Worm (Caenorhabditis elegans): ENCODE measurements around the gene etc-1.
A peak's percentile ranks its signal among the peaks of the same experiment; 100 is the strongest.

Gene etc-1

DNA sequence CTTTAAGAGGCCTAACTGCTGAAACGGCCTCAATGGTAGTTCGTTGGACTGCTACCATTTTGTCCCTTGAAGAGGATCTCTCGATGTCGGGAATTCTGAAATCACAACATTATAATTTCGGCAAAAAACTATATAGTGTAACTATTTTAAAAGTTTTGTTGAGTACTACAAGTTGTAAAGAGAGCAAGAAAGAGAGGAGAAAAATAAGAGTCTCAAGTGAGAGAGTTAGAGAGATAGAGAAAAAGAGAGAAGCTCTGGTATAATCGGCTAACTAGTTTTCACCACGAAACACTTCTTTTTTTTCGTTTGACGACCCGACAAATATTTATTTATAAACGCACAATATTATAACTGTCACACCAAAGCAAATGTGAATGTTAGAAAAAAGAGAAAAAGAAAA, 27.0 kb upstream of the etc-1 start, which contains the start of gene vab-9:
Gene vab-9 (minus strand): TSS at position 101 of the 400 bp plus-strand sequence.
- TF ChIP-seq ceh-82 (tag; optimal IDR thresholded peaks at IDR 0.05) (no peak), nhr-25 (tag; optimal IDR thresholded peaks at IDR 0.05) (no peak), egl-27 (tag; optimal IDR thresholded peaks at IDR 0.05) (no peak), pha-4 (tag; optimal IDR thresholded peaks at IDR 0.05) (peak; percentile 46)

DNA sequence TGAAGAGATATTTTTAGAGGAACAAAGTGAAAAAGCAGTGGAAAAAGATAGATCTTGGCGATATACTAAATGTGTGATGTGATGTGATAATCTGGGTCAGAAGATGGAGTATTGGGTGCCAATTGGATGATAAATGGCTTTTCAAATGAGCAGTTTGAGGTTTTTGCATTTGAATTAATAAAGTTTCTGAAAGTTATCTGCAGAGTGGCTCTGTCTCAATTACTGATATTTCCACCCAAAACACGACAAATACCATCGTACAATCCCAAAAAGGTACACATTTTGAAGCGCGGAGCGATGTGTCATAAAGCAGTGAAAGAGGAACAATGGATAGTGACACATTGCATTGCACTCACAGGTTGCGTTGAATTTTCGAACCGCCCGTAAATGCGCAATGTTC, 25.1 kb upstream of the etc-1 start:
- TF ChIP-seq nfya-1 (tag; optimal IDR thresholded peaks at IDR 0.05; ENCODE audit: insufficient read depth) (no peak), daf-12 (tag; optimal IDR thresholded peaks at IDR 0.05) (no peak), lsy-12 (tag; optimal IDR thresholded peaks at IDR 0.05) (no peak), eor-1 (tag; optimal IDR thresholded peaks at IDR 0.05) (no peak), lin-15B (tag; optimal IDR thresholded peaks at IDR 0.05) (no peak), ztf-4 (tag; optimal IDR thresholded peaks at IDR 0.05) (no peak), zag-1 (tag; optimal IDR thresholded peaks at IDR 0.05) (no peak), nhr-76 (tag; optimal IDR thresholded peaks at IDR 0.05) (no peak)

DNA sequence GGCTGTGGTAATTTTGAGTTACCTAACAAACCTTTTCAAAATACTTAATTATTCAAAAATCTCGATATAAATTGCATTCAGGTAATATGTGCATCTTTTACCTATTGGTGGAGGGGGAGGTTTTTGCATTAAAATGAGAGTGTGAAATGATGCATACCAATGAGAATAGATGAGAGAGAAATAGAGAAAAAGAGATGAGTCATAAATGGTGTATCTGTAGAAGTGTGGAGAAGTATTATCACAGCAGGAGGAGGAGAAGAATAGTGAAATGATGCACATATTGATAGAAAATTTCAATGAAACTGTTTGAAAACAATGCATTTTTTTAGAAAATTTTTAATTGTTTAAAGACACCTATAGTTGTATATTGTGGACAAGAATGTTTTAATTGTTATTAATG, 24.1 kb upstream of the etc-1 start:
- TF ChIP-seq nfya-1 (tag; optimal IDR thresholded peaks at IDR 0.05; ENCODE audit: insufficient read depth) (peak; percentile 18), pha-4 (tag; optimal IDR thresholded peaks at IDR 0.05) (peak; percentile 45), nhr-25 (tag; optimal IDR thresholded peaks at IDR 0.05) (no peak), pqm-1 (tag; optimal IDR thresholded peaks at IDR 0.05) (peak; percentile 22), nhr-12 (tag; optimal IDR thresholded peaks at IDR 0.05) (no peak), fkh-10 (GFP tag; optimal IDR thresholded peaks at IDR 0.05) (no peak), elt-2 (tag; optimal IDR thresholded peaks at IDR 0.05) (peak; percentile 29)

DNA sequence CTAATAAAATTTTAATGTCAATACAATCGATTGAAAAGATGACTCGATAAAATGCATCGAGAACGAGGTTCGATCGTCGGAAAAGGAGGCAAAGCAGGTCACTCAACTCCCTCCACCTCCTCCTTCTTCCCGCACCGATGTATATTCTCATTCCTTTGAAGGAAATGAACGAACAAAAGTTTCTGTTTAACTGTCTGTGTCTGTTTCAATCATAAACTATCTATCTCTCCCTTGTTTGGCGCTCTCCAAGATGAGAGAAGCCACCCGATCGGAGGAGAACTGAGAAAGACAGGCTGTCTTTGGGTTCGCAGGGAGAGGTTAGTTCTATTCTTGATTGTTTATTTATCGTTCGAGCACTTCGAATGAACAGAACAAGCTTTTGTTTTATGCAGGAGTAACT, 23.5 kb upstream of the etc-1 start, which contains the start of gene D2085.7:
Gene D2085.7 (plus strand): TSS at position 251 of the 400 bp plus-strand sequence.
- TF ChIP-seq elt-2 (tag; optimal IDR thresholded peaks at IDR 0.05) (peak; percentile 24), R02D3.7 (tag; optimal IDR thresholded peaks at IDR 0.05) (no peak), nhr-23 (tag; optimal IDR thresholded peaks at IDR 0.05) (peak; percentile 25), nhr-25 (tag; optimal IDR thresholded peaks at IDR 0.05) (peak; percentile 37)

DNA sequence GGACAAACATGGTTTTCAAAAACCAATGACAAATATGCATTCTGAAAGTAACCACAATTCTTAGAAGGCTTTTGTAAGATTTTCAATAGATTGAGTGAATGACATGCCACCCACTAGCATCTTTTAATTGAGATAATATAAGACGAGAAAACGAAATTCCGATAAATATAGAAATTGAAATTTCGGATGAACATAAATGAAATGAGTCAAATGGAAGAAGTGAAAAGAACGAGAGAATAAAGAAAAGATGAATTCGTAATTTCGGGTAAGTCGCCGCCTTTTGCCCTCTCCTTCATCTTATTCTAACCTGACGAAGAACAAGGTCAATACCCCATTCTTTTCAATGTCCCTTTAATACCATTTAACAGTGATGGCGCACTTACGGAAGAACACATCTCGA, 22.3 kb upstream of the etc-1 start:
- no peak for TF ChIP-seq ceh-28 (tag; optimal IDR thresholded peaks at IDR 0.05)
- TF ChIP-seq mml-1 (tag; optimal IDR thresholded peaks at IDR 0.05) = no peak
- no peak for TF ChIP-seq elt-3 (tag; optimal IDR thresholded peaks at IDR 0.05)
- TF ChIP-seq ceh-82 (tag; optimal IDR thresholded peaks at IDR 0.05) = no peak

DNA sequence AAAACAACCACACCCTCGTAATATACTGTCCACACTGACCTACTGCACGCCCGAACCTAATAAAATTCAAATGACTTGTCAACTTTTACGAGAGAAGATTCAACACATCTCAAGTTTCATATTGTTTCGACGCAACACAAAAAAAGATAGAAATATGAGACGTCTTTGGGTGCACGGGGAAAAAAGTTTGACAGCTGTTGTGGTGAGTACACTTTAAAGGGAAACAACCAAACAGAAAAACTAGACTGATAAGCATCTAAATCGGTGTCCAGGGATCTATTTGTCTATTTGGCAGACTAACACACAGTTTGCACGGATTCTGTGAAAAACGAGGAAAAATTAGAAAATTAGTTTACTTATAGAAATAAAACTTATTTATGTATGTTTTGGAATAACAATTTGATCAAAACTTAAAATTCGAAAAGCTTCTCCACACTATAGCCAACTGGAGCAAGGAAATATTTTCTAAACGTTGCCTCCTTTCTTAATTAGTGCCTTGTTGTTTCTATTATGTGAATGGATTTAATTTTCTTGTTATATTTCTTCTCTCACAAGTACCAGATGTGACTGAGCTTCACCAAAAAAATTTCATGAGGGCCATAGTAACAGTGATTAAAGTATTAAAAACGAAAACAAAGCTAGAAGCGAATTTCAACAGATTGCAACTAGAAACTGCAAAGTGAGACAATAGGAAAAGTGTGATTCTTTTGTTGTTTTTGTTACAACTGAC, 20.8 kb upstream of the etc-1 start:
- TF ChIP-seq pha-4 (tag; optimal IDR thresholded peaks at IDR 0.05) (peak; percentile 20), lin-39 (tag; optimal IDR thresholded peaks at IDR 0.05) (peak; percentile 31), nfya-1 (tag; optimal IDR thresholded peaks at IDR 0.05; ENCODE audit: insufficient read depth) (no peak), unc-62 (GFP tag; optimal IDR thresholded peaks at IDR 0.05) (peak; percentile 7)

DNA sequence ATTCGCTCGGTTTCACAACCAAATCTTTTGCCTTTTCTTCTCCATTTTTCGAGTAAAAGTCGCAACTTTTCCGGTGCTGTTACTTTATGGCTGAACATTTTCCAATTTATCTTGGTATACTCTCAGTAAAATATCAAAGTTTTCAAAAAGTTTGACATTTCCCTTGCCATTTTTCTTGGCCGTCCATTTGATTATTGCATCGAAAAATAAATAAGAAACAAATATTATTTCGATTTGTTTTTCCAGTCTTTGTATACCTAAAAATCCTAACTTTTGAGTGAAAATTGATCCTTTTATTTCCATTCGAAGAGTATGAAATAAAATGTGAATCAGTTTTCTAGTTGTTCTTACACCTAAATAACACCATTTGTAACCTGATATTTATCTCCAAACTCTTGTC, 18.2 kb upstream of the etc-1 start:
- no peak for TF ChIP-seq ztf-11 (tag; optimal IDR thresholded peaks at IDR 0.05)
- no peak for TF ChIP-seq lsy-12 (tag; optimal IDR thresholded peaks at IDR 0.05)
- TF ChIP-seq elt-1 (tag; optimal IDR thresholded peaks at IDR 0.05) = no peak
- no peak for TF ChIP-seq ceh-16 (tag; optimal IDR thresholded peaks at IDR 0.05)
- TF ChIP-seq aly-2 (tag; optimal IDR thresholded peaks at IDR 0.05) = no peak
- no peak for TF ChIP-seq nhr-28 (tag; optimal IDR thresholded peaks at IDR 0.05)
- no peak for TF ChIP-seq nhr-11 (tag; optimal IDR thresholded peaks at IDR 0.05)
- no peak for TF ChIP-seq R02D3.7 (tag; optimal IDR thresholded peaks at IDR 0.05)
- no peak for TF ChIP-seq nhr-23 (tag; optimal IDR thresholded peaks at IDR 0.05)

Measured in whole organism, L3 larva.